Fruit fly (Drosophila melanogaster): ENCODE results near the gene CG7768.

dm6 chr3L:14253455-14253854 lies 35.5 kb downstream of the CG7768 start:
- TF ChIP-seq CTCF (optimal IDR thresholded peaks at IDR 0.05) (no peak), CG8478 (optimal IDR thresholded peaks at IDR 0.05) (no peak)

Measured in S2 (cell line).